Worm (Caenorhabditis elegans): ENCODE data around the gene lgc-34.

lgc-34 gene

DNA sequence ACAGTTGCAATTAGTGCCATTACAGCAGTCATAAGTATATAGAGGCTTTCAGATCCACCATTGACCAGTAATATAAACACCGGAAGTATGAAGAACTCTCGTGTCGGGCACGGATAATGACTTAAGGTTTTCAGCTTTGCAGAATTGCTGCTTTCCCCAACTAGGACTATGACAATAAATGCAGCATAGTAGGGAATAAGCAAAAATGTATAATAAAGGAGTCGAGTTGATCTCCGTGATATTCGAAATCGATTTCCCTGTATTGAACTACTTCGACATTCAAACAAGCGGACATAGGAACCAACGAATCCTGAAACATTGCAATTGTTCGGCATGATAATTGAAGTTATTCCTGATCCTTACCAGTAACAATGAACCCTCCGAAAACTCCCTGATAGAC is 17.8 kb upstream of the lgc-34 start:
- TF ChIP-seq lin-32 (GFP tag; optimal IDR thresholded peaks at IDR 0.05), result no peak
- TF ChIP-seq nhr-237 (tag; optimal IDR thresholded peaks at IDR 0.05), result no peak
- TF ChIP-seq lin-13 (tag; optimal IDR thresholded peaks at IDR 0.05), result no peak
- no peak for TF ChIP-seq ces-1 (GFP tag; optimal IDR thresholded peaks at IDR 0.05)
- TF ChIP-seq mab-5 (tag; optimal IDR thresholded peaks at IDR 0.05), result no peak
- no peak for TF ChIP-seq sptf-1 (tag; optimal IDR thresholded peaks at IDR 0.05)
- TF ChIP-seq ztf-11 (tag; optimal IDR thresholded peaks at IDR 0.05), result no peak
- TF ChIP-seq flh-1 (GFP tag; optimal IDR thresholded peaks at IDR 0.05), result no peak
- TF ChIP-seq hlh-1 (tag; optimal IDR thresholded peaks at IDR 0.05), result no peak
- TF ChIP-seq nhr-28 (tag; optimal IDR thresholded peaks at IDR 0.05), result no peak
- no peak for TF ChIP-seq tbx-8 (GFP tag; optimal IDR thresholded peaks at IDR 0.05)
- TF ChIP-seq lsy-2 (tag; optimal IDR thresholded peaks at IDR 0.05), result no peak
- TF ChIP-seq ceh-83 (GFP tag; optimal IDR thresholded peaks at IDR 0.05), result no peak

DNA sequence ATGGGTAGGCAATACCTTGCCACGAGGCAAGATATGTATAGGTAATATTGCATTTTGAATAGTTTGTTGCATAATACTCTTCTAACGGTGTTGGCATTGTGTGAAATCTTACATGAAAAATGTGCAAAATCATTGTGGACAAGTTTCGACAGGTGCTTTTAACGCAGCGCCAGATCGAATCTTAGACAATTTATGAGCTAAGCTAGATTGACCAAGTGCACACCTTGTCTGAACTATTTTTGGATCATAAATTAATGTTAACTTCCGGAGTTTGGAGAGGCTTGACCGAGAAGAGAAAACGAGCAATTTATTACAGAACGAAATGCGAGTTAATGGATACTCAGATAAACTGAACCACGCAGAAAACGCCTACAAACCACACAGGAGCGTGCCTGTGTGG is 17.1 kb upstream of the lgc-34 start, which contains the start of gene srh-105:
Gene srh-105 (minus strand): TSS at position 101 of the 400 bp plus-strand sequence.
- TF ChIP-seq nhr-28 (tag; optimal IDR thresholded peaks at IDR 0.05), result no peak
- TF ChIP-seq ham-2 (GFP tag; optimal IDR thresholded peaks at IDR 0.05), result no peak
- TF ChIP-seq ceh-39 (tag; optimal IDR thresholded peaks at IDR 0.05), result no peak
- TF ChIP-seq blmp-1 (tag; optimal IDR thresholded peaks at IDR 0.05), result no peak
- TF ChIP-seq nhr-237 (tag; optimal IDR thresholded peaks at IDR 0.05), result no peak
- no peak for TF ChIP-seq flh-1 (GFP tag; optimal IDR thresholded peaks at IDR 0.05)

DNA sequence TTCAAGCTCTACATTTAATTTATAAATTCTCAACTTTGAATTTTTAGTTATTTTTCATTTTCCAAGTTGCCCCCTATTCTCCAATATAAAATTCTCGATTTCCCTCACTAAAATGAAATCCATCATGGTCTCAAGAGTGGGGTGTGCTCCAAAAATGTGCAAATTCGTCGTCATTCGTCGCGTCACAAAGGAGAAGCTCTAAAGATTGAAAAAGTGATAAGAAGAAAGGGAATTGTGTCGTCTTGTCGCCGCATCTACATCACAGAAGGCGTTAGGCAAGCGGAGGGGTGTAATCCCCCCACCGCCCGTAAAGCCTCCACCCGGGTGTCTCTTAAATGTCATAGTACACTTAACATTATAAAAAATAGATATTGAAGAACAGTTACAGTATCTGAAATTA is 14.4 kb upstream of the lgc-34 start:
- TF ChIP-seq ceh-39 (tag; optimal IDR thresholded peaks at IDR 0.05) (no peak), elt-3 (tag; optimal IDR thresholded peaks at IDR 0.05) (no peak), ceh-43 (GFP tag; optimal IDR thresholded peaks at IDR 0.05) (no peak), hlh-1 (tag; optimal IDR thresholded peaks at IDR 0.05) (no peak), lin-13 (tag; optimal IDR thresholded peaks at IDR 0.05) (no peak), nhr-2 (tag; optimal IDR thresholded peaks at IDR 0.05) (no peak), unc-120 (tag; optimal IDR thresholded peaks at IDR 0.05; ENCODE audit: poor library complexity, severe bottlenecking) (no peak), sem-2 (GFP tag; optimal IDR thresholded peaks at IDR 0.05) (no peak), pha-4 (tag; optimal IDR thresholded peaks at IDR 0.05) (no peak), nhr-237 (tag; optimal IDR thresholded peaks at IDR 0.05) (no peak), lin-32 (GFP tag; optimal IDR thresholded peaks at IDR 0.05) (no peak)

DNA sequence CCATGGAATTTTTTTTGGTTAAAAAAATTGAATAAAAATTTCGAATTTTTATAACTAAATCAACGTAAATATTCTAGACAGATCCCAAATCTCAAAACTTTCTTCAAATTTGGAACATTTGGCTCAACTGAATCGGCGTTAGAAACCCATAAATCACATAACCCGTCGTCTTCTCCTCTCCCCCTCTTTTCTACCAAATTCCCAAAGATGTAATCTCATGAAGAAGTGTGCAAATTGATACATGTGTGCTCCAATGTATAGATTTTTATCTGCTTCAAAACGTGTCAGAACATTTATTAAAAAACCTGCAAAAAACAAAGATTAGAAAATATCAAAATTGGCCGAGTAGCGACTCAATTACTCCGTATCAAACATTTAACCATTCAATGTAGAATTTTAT is 13.7 kb upstream of the lgc-34 start:
- no peak for TF ChIP-seq mep-1 (tag; optimal IDR thresholded peaks at IDR 0.05)
- no peak for TF ChIP-seq blmp-1 (tag; optimal IDR thresholded peaks at IDR 0.05)
- no peak for TF ChIP-seq ztf-11 (tag; optimal IDR thresholded peaks at IDR 0.05)
- TF ChIP-seq ham-2 (GFP tag; optimal IDR thresholded peaks at IDR 0.05), result no peak
- TF ChIP-seq unc-62 (GFP tag; optimal IDR thresholded peaks at IDR 0.05), result no peak
- TF ChIP-seq mab-5 (tag; optimal IDR thresholded peaks at IDR 0.05), result no peak
- no peak for TF ChIP-seq ceh-39 (tag; optimal IDR thresholded peaks at IDR 0.05)
- TF ChIP-seq flh-1 (GFP tag; optimal IDR thresholded peaks at IDR 0.05), result no peak
- no peak for TF ChIP-seq drap-1 (GFP tag; optimal IDR thresholded peaks at IDR 0.05)
- TF ChIP-seq tbx-8 (GFP tag; optimal IDR thresholded peaks at IDR 0.05), result no peak
- TF ChIP-seq elt-3 (tag; optimal IDR thresholded peaks at IDR 0.05), result no peak

DNA sequence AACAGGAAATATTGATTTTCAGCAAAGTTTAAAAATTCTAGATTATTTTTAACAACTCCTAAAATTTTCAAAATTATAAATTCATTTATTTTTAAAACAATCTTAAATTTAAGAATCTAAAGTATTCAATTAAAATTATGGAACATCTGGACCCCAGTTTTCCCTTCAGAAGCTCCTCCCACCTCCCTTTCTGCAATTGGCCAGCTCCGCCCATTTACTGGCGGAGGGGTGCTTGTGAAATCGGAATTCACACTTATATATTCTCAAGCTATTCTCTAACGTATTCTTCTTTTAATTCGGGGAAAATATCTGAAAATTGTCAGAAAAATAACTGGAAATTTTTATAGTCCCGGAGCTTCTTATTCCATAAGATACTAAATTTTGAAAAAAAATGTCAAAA is 10.6 kb upstream of the lgc-34 start, which contains the start of gene mab-9:
Gene mab-9 (plus strand): TSS at position 260 of the 400 bp plus-strand sequence.
- TF ChIP-seq nhr-76 (tag; optimal IDR thresholded peaks at IDR 0.05) (no peak), ham-2 (GFP tag; optimal IDR thresholded peaks at IDR 0.05) (no peak), unc-62 (GFP tag; optimal IDR thresholded peaks at IDR 0.05) (no peak), mab-5 (tag; optimal IDR thresholded peaks at IDR 0.05) (no peak), mls-2 (tag; optimal IDR thresholded peaks at IDR 0.05) (no peak), unc-120 (tag; optimal IDR thresholded peaks at IDR 0.05; ENCODE audit: poor library complexity, severe bottlenecking) (no peak), lin-13 (tag; optimal IDR thresholded peaks at IDR 0.05) (no peak), M03D4.4 (tag; optimal IDR thresholded peaks at IDR 0.05) (no peak), lsy-2 (tag; optimal IDR thresholded peaks at IDR 0.05) (no peak), pha-4 (tag; optimal IDR thresholded peaks at IDR 0.05) (no peak), bed-3 (GFP tag; optimal IDR thresholded peaks at IDR 0.05) (no peak), lin-32 (GFP tag; optimal IDR thresholded peaks at IDR 0.05) (no peak)

DNA sequence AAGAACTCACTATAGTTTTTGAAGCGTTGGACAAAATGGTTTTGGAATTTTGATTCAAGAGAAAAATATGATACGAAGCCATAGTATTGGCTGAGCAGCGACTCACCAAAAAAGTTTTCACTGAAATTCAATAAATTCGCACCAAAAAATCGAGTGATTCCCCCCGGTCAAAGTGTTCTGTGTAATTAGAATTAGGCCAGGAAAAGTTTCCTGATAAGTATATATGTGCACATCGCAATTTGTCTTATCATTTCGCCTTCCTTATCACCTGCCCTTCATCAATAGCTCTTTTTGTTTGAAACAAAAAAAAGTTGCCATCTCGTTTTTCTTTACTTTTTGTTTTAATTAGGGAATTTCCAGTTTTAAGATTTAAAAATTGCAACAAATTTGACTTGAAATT is 4.7 kb upstream of the lgc-34 start:
- TF ChIP-seq elt-3 (tag; optimal IDR thresholded peaks at IDR 0.05) (no peak), blmp-1 (tag; optimal IDR thresholded peaks at IDR 0.05) (no peak), lin-13 (tag; optimal IDR thresholded peaks at IDR 0.05) (no peak), M03D4.4 (tag; optimal IDR thresholded peaks at IDR 0.05) (no peak), mep-1 (tag; optimal IDR thresholded peaks at IDR 0.05) (no peak), drap-1 (GFP tag; optimal IDR thresholded peaks at IDR 0.05) (no peak), nhr-76 (tag; optimal IDR thresholded peaks at IDR 0.05) (no peak), tbx-8 (GFP tag; optimal IDR thresholded peaks at IDR 0.05) (no peak), ham-2 (GFP tag; optimal IDR thresholded peaks at IDR 0.05) (no peak), ztf-11 (tag; optimal IDR thresholded peaks at IDR 0.05) (no peak), bed-3 (GFP tag; optimal IDR thresholded peaks at IDR 0.05) (no peak), unc-62 (GFP tag; optimal IDR thresholded peaks at IDR 0.05) (no peak), flh-1 (GFP tag; optimal IDR thresholded peaks at IDR 0.05) (no peak), sptf-1 (tag; optimal IDR thresholded peaks at IDR 0.05) (no peak), mls-2 (tag; optimal IDR thresholded peaks at IDR 0.05) (no peak), elt-1 (tag; optimal IDR thresholded peaks at IDR 0.05; ENCODE audit: borderline replicate concordance, insufficient read depth) (no peak), nhr-2 (tag; optimal IDR thresholded peaks at IDR 0.05) (no peak), sem-2 (GFP tag; optimal IDR thresholded peaks at IDR 0.05) (no peak), cnd-1 (tag; optimal IDR thresholded peaks at IDR 0.05) (no peak)
